Worm (Caenorhabditis elegans) whole organism, young adult: ENCODE measurements around the gene pgl-3.

Source experiments
- F37B4.10 ChIP-seq: fragments of 200-800 bp; sonication (Bioruptor generic); IDR thresholded peaks from 2 replicates; pipeline ENCODE4 v1.3.6; 2022; ENCODE audit warnings: missing genetic modification characterization, missing compliant biosample characterization
- K12H6.12 ChIP-seq: fragments of 200-800 bp; sonication (Bioruptor generic); optimal IDR thresholded peaks from 2 replicates; lab custom pipeline; 2018; ENCODE audit warnings: mild to moderate bottlenecking, missing genetic modification characterization, missing compliant biosample characterization
- bed-2 ChIP-seq: fragments of 200-800 bp; sonication (Bioruptor generic); IDR thresholded peaks from 2 replicates; pipeline ENCODE4 v1.3.6; 2022; ENCODE audit warnings: missing genetic modification reagents, missing genetic modification characterization, missing compliant biosample characterization
- ekl-4 ChIP-seq: fragments of 200-800 bp; sonication (Bioruptor generic); IDR thresholded peaks from 2 replicates; pipeline ENCODE4 v1.3.6; 2022; ENCODE audit warnings: missing genetic modification reagents, missing genetic modification characterization, missing compliant biosample characterization
- hlh-12 ChIP-seq: sonication (generic microtip); optimal IDR thresholded peaks from 2 replicates; lab custom pipeline; 2016; ENCODE audit warnings: missing genetic modification characterization, missing compliant biosample characterization
- lir-1 ChIP-seq: fragments of 200-800 bp; sonication (Bioruptor generic); conservative IDR thresholded peaks from 2 replicates; pipeline ENCODE4 v1.3.6; 2022; ENCODE audit warnings: missing genetic modification reagents, missing genetic modification characterization, missing compliant biosample characterization
- madf-3 ChIP-seq: fragments of 200-800 bp; sonication (Bioruptor generic); IDR thresholded peaks from 2 replicates; pipeline ENCODE4 v1.3.6; 2022; ENCODE audit warnings: missing genetic modification reagents, missing genetic modification characterization, missing compliant biosample characterization
- nhr-120 ChIP-seq: fragments of 200-800 bp; sonication (Bioruptor generic); IDR thresholded peaks from 2 replicates; pipeline ENCODE4 v1.3.6; 2022; ENCODE audit warnings: missing genetic modification characterization, missing compliant biosample characterization
- pbrm-1 ChIP-seq: fragments of 200-800 bp; sonication (Bioruptor generic); IDR thresholded peaks from 2 replicates; pipeline ENCODE4 v1.3.6; 2022; ENCODE audit warnings: missing genetic modification reagents, missing genetic modification characterization, missing compliant biosample characterization
- sdz-38 ChIP-seq: sonication (generic microtip); optimal IDR thresholded peaks from 2 replicates; lab custom pipeline; 2016; ENCODE audit warnings: missing genotype, missing genetic modification characterization, missing compliant biosample characterization
- snpc-1.1 ChIP-seq: sonication (generic microtip); optimal IDR thresholded peaks from 2 replicates; lab custom pipeline; 2017; ENCODE audit warnings: missing genetic modification characterization, mild to moderate bottlenecking, missing compliant biosample characterization, antibody characterized with exemption, moderate library complexity, missing genotype, missing genetic modification reagents; ENCODE audit not compliant: insufficient read depth
- snpc-4 ChIP-seq, 5 experiments: fragments of 150-350 bp in 1 of 5; sonication (generic microtip) in 4 of 5; optimal IDR thresholded peaks; 2 replicates each; lab custom pipeline; 2014 to 2018; ENCODE audit warnings: missing genetic modification characterization in 5 of 5, missing biosample characterization in 3 of 5, antibody characterized with exemption in 2 of 5, mild to moderate bottlenecking in 2 of 5, missing compliant biosample characterization in 2 of 5, missing genotype in 2 of 5, moderate library complexity in 2 of 5, missing genetic modification reagents in 1 of 5
- sptf-2 ChIP-seq: fragments of 200-800 bp; sonication (Bioruptor generic); optimal IDR thresholded peaks from 2 replicates; lab custom pipeline; 2018; ENCODE audit warnings: mild to moderate bottlenecking, missing genetic modification characterization, missing compliant biosample characterization
- tlf-1 ChIP-seq: fragments of 200-800 bp; sonication (Bioruptor generic); optimal IDR thresholded peaks from 2 replicates; lab custom pipeline; 2018; ENCODE audit warnings: mild to moderate bottlenecking, missing genetic modification characterization, missing compliant biosample characterization

DNA sequence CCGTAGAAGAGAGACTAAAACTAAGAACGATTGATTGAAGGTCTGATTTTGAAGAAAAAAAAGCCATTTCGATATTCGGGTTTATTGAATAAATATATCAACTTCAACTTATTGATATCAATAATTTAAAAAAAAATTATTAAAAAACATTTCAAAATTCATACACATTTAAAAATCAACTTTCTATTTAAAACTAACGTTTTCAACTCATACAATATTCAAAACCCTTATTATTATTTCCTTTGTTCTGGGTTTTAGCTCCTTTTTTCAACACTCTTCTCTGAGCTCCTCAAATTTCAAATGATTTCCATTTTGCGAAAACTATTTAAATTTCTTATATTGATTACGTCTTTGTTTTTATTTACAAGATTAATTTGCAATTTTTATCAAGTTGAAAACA lies 10.5 kb upstream of the pgl-3 start, which contains the start of gene C18G1.7:
- TF ChIP-seq K12H6.12 (tag; lab: Kevin White, UChicago), result no peak
- no peak for TF ChIP-seq snpc-1.1 (tag; lab: Kevin White, UChicago)
- no peak for TF ChIP-seq ekl-4 (GFP tag; lab: Robert Waterston, UW)
- no peak for TF ChIP-seq hlh-12 (tag; lab: Kevin White, UChicago)
- no peak for TF ChIP-seq snpc-4 (GFP tag; optimal IDR thresholded peaks at IDR 0.05; lab: Kevin White, UChicago)
- no peak for TF ChIP-seq snpc-4 (tag; optimal IDR thresholded peaks at IDR 0.05; lab: Kevin White, UChicago)
- TF ChIP-seq lir-1 (GFP tag; lab: Robert Waterston, UW), result no peak
- no peak for TF ChIP-seq sdz-38 (tag; lab: Kevin White, UChicago)
- no peak for TF ChIP-seq sptf-2 (GFP tag; lab: Kevin White, UChicago)
- TF ChIP-seq bed-2 (GFP tag; lab: Robert Waterston, UW), result no peak
- no peak for TF ChIP-seq nhr-120 (GFP tag; lab: Robert Waterston, UW)
- TF ChIP-seq F37B4.10 (GFP tag; lab: Robert Waterston, UW), result no peak
- TF ChIP-seq madf-3 (GFP tag; lab: Robert Waterston, UW), result no peak
- TF ChIP-seq tlf-1 (GFP tag; lab: Kevin White, UChicago), result no peak
- TF ChIP-seq pbrm-1 (GFP tag; lab: Robert Waterston, UW), result no peak
